Worm (Caenorhabditis elegans): ENCODE results near the gene E04D5.5.

Gene E04D5.5

ce11 chrII:10446300-10446699 is 35.2 kb downstream of the E04D5.5 start:
- TF ChIP-seq fos-1 (tag; optimal IDR thresholded peaks at IDR 0.05) (no peak), dve-1 (tag; optimal IDR thresholded peaks at IDR 0.05; ENCODE audit: insufficient read depth) (peak; percentile 80), cey-2 (tag; optimal IDR thresholded peaks at IDR 0.05; ENCODE audit: borderline replicate concordance, insufficient read depth) (no peak), nhr-111 (GFP tag; optimal IDR thresholded peaks at IDR 0.05) (no peak), Y48G9A.11 (GFP tag; IDR thresholded peaks at IDR 0.05) (no peak), ceh-44 (GFP tag; IDR thresholded peaks at IDR 0.05) (no peak), mdt-29 (GFP tag; IDR thresholded peaks at IDR 0.05) (peak; percentile 77), ceh-62 (tag; optimal IDR thresholded peaks at IDR 0.05) (no peak), zip-11 (GFP tag; IDR thresholded peaks at IDR 0.05) (no peak), daf-19 (GFP tag; conservative IDR thresholded peaks at IDR 0.05) (no peak), hlh-30 (tag; optimal IDR thresholded peaks at IDR 0.05; ENCODE audit: insufficient read depth) (peak; percentile 90), nhr-28 (tag; optimal IDR thresholded peaks at IDR 0.05) (peak; percentile 85), ceh-28 (tag; optimal IDR thresholded peaks at IDR 0.05) (no peak), tra-1 (GFP tag; IDR thresholded peaks at IDR 0.05) (no peak), hlh-11 (tag; optimal IDR thresholded peaks at IDR 0.05) (peak; percentile 86), nhr-42 (GFP tag; IDR thresholded peaks at IDR 0.05) (no peak), sdz-12 (GFP tag; optimal IDR thresholded peaks at IDR 0.05) (no peak), spr-1 (tag; optimal IDR thresholded peaks at IDR 0.05) (no peak), F26F4.8 (GFP tag; conservative IDR thresholded peaks at IDR 0.05) (no peak), nhr-10 (tag; optimal IDR thresholded peaks at IDR 0.05) (no peak), nhr-6 (tag; optimal IDR thresholded peaks at IDR 0.05) (no peak), D1046.2 (GFP tag; IDR thresholded peaks at IDR 0.05) (no peak), mxl-3 (GFP tag; optimal IDR thresholded peaks at IDR 0.05) (peak; percentile 21), aha-1 (tag) (no peak), zfp-3 (GFP tag; conservative IDR thresholded peaks at IDR 0.05) (no peak), zfp-2 (tag; optimal IDR thresholded peaks at IDR 0.05) (no peak), F49E8.2 (tag; optimal IDR thresholded peaks at IDR 0.05; ENCODE audit: borderline replicate concordance) (no peak), unc-39 (tag; optimal IDR thresholded peaks at IDR 0.05) (no peak), aly-2 (tag; optimal IDR thresholded peaks at IDR 0.05) (no peak), R02D3.7 (tag; optimal IDR thresholded peaks at IDR 0.05) (no peak), daf-16 (GFP tag; optimal IDR thresholded peaks at IDR 0.05) (peak in 1 of 2 experiments; percentile 55), daf-16 (tag; optimal IDR thresholded peaks at IDR 0.05) (peak; percentile 21), nhr-102 (tag; optimal IDR thresholded peaks at IDR 0.05) (no peak), skn-1 (tag; optimal IDR thresholded peaks at IDR 0.05) (no peak), ces-1 (GFP tag; optimal IDR thresholded peaks at IDR 0.05) (no peak), lin-15B (tag; optimal IDR thresholded peaks at IDR 0.05) (no peak), unc-62 (GFP tag; optimal IDR thresholded peaks at IDR 0.05 in 1 of 2) (peak in 1 of 2 experiments; percentile 97), unc-62 (tag; optimal IDR thresholded peaks at IDR 0.05) (no peak), nhr-77 (tag; optimal IDR thresholded peaks at IDR 0.05) (peak; percentile 79), F37D6.2 (tag; optimal IDR thresholded peaks at IDR 0.05) (no peak), ceh-32 (tag; optimal IDR thresholded peaks at IDR 0.05; ENCODE audit: poor library complexity) (no peak), php-3 (GFP tag; IDR thresholded peaks at IDR 0.05) (peak; percentile 54; the same call in 1 of the 2 replicates), egl-27 (tag; optimal IDR thresholded peaks at IDR 0.05) (no peak), lsy-2 (tag; optimal IDR thresholded peaks at IDR 0.05) (peak in 1 of 2 experiments; percentile 29), lin-29 (GFP tag; IDR thresholded peaks at IDR 0.05) (no peak), arid-1 (GFP tag; conservative IDR thresholded peaks at IDR 0.05) (no peak), snpc-1.2 (GFP tag; IDR thresholded peaks at IDR 0.05) (no peak), mdl-1 (tag; optimal IDR thresholded peaks at IDR 0.05) (peak in 1 of 2 experiments; percentile 47), lin-39 (tag; optimal IDR thresholded peaks at IDR 0.05) (no peak), dmd-9 (GFP tag; IDR thresholded peaks at IDR 0.05) (no peak), pha-4 (GFP tag; IDR thresholded peaks at IDR 0.05) (no peak), pha-4 (tag; optimal IDR thresholded peaks at IDR 0.05) (no peak), T20F7.1 (GFP tag; optimal IDR thresholded peaks at IDR 0.05) (no peak)
